Worm (Caenorhabditis elegans): Measurements from ENCODE around the gene lgc-7.

DNA sequence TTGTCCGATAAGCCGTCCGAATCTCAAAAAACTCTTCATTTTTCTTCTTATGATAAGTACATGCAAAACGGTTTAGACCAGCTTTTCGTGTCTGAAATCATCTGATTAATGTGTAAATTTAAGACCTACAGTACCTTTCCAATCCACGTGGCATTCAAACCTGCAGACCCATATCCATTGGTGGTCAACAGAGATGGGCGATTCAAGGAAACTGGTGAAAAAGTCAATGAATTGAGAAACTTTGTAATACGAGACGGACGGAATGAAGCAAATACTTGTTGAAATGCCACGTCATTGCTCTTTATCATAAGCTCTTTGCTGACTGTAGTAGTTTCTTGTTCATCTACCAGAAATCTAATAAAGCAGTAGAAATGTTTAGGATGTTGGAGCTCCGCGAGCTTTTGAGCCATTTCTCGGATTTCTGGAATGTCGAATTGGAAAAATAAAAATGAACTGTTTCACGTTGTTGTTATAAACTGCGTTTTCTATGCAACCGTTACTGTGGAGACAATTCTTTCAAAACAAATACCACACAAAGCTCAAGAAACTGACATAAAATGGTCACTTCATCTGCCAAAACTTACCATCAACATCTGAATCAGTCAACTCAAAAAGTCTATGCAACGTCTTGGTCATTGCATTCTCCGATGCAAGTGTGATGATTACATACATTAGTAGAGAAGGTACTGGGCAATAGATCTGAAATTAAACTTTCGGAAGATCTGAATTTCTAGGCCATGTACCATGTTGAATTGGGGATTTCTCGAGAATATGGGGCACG lies 54.7 kb downstream of the lgc-7 start:
- TF ChIP-seq aly-1 (tag; optimal IDR thresholded peaks at IDR 0.05) (no peak), hmbx-1 (tag; optimal IDR thresholded peaks at IDR 0.05) (no peak)

Data from whole organism, early embryonic.